Worm (Caenorhabditis elegans): ENCODE data around the gene clec-151.

The clec-151 gene

ce11 chrIII:4656415-4656814 is 28.1 kb downstream of the clec-151 start (continued):
- TF ChIP-seq fkh-3 (tag; optimal IDR thresholded peaks at IDR 0.05) (no peak), tbx-9 (tag; optimal IDR thresholded peaks at IDR 0.05; ENCODE audit: borderline replicate concordance) (no peak), ccch-3 (GFP tag; optimal IDR thresholded peaks at IDR 0.05) (no peak), mcd-1 (GFP tag; IDR thresholded peaks at IDR 0.05) (peak; percentile 16; the same call in 1 of the 2 replicates), nfya-2 (GFP tag; IDR thresholded peaks at IDR 0.05) (no peak), attf-5 (GFP tag; optimal IDR thresholded peaks at IDR 0.05) (no peak), rcor-1 (GFP tag; IDR thresholded peaks at IDR 0.05) (no peak), hmg-1.2 (GFP tag; IDR thresholded peaks at IDR 0.05) (no peak), dpl-1 (GFP tag; optimal IDR thresholded peaks at IDR 0.05) (no peak), F23B12.7 (tag; optimal IDR thresholded peaks at IDR 0.05; ENCODE audit: insufficient read depth) (no peak), nhr-80 (tag; optimal IDR thresholded peaks at IDR 0.05) (no peak), ceh-40 (GFP tag; IDR thresholded peaks at IDR 0.05) (no peak), ekl-4 (GFP tag; IDR thresholded peaks at IDR 0.05) (0 out of 2 replicates have a peak, but pooled peaks have one; percentile 25), bed-1 (GFP tag; IDR thresholded peaks at IDR 0.05) (no peak), xnd-1 (tag; optimal IDR thresholded peaks at IDR 0.05) (no peak), zfh-2 (GFP tag; conservative IDR thresholded peaks at IDR 0.05) (no peak)

- TF ChIP-seq attf-6 (GFP tag; IDR thresholded peaks at IDR 0.05) (no peak), K12H6.12 (tag; optimal IDR thresholded peaks at IDR 0.05) (no peak), snpc-3.4 (tag; optimal IDR thresholded peaks at IDR 0.05) (no peak), bed-1 (GFP tag; IDR thresholded peaks at IDR 0.05) (no peak), tbp1 (GFP tag; optimal IDR thresholded peaks at IDR 0.05) (no peak), hsf-1 (GFP tag; IDR thresholded peaks at IDR 0.05) (no peak), let-607 (tag; optimal IDR thresholded peaks at IDR 0.05) (no peak), dpff-1 (tag; optimal IDR thresholded peaks at IDR 0.05) (no peak), Y53F4B.3 (GFP tag; IDR thresholded peaks at IDR 0.05) (no peak)
Observed at ce11 chrIII:4657386-4657785, 29.1 kb downstream of the clec-151 start.

- peak; percentile 47 for TF ChIP-seq atf-7 (tag; optimal IDR thresholded peaks at IDR 0.05)
- TF ChIP-seq K12H6.12 (tag; optimal IDR thresholded peaks at IDR 0.05): peak; percentile 60
- TF ChIP-seq ccch-3 (GFP tag; optimal IDR thresholded peaks at IDR 0.05): no peak
- no peak for TF ChIP-seq cebp-1 (GFP tag; IDR thresholded peaks at IDR 0.05)
- TF ChIP-seq cebp-1 (tag; optimal IDR thresholded peaks at IDR 0.05): peak; percentile 86
- peak in 1 of 3 experiments; percentile 45 for TF ChIP-seq lin-35 (GFP tag; optimal IDR thresholded peaks at IDR 0.05)
- TF ChIP-seq ztf-18 (tag; optimal IDR thresholded peaks at IDR 0.05): no peak
Observed at ce11 chrIII:4658384-4658844, 30.1 kb downstream of the clec-151 start, which contains the start of gene cdka-1. TSS of gene cdka-1 (plus strand) at chrIII:4658794.

- no peak for TF ChIP-seq ekl-4 (GFP tag; IDR thresholded peaks at IDR 0.05)
- TF ChIP-seq ceh-27 (GFP tag; optimal IDR thresholded peaks at IDR 0.05): peak; percentile 72
Observed at ce11 chrIII:4659426-4659825, 31.2 kb downstream of the clec-151 start.

- TF ChIP-seq dpff-1 (tag; optimal IDR thresholded peaks at IDR 0.05) (no peak), lin-54 (GFP tag; optimal IDR thresholded peaks at IDR 0.05) (no peak), efl-1 (GFP tag; optimal IDR thresholded peaks at IDR 0.05) (no peak), F57C9.4 (tag; optimal IDR thresholded peaks at IDR 0.05) (no peak), B0019.2 (GFP tag; conservative IDR thresholded peaks at IDR 0.05) (no peak), lsl-1 (GFP tag; optimal IDR thresholded peaks at IDR 0.05) (no peak), atf-7 (tag; optimal IDR thresholded peaks at IDR 0.05) (no peak), egl-44 (GFP tag; IDR thresholded peaks at IDR 0.05) (no peak), bed-2 (GFP tag; IDR thresholded peaks at IDR 0.05) (no peak), sea-2 (GFP tag; IDR thresholded peaks at IDR 0.05) (no peak)
Observed at ce11 chrIII:4665272-4665671, 37.0 kb downstream of the clec-151 start, which contains the start of gene T23F11.4. TSS of gene T23F11.4 (minus strand) at chrIII:4665372.

All from whole organism, young adult.